Fruit fly (Drosophila melanogaster): ENCODE results near the gene Drak.

The Drak gene

DNA sequence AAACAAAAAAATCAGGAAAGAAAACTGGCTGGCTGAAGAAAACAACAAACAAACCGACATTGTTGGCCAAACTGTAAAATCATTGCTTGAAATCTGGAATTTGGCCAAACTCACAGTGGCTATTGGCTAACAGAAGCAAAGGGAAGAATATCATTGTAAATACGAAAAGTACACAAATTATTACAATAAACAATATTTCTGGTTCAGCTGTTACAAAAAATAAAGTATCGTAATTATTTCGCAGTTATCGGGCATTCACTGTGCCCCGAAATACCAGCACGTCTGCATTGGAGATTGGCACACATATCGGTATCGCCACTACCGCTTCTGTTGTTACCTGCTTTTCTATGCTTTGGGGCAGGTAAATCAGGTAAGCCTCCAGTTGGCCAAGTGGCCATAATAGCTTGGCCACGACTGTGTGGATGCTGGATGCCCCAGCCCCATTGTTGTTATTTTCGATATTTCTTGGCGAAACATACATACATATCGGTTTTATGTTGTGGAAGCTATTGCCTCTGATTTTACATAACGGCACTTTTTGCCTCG lies 41.8 kb upstream of the Drak start (continued):
- TF ChIP-seq inv (GFP tag; IDR thresholded peaks at IDR 0.05; ENCODE audit: partially characterized antibody) (no peak), CG13624 (GFP tag; optimal IDR thresholded peaks at IDR 0.05) (peak; percentile 54), nom (GFP tag; optimal IDR thresholded peaks at IDR 0.05) (no peak), CG34376 (GFP tag; optimal IDR thresholded peaks at IDR 0.05) (no peak), CG6854 (GFP tag; optimal IDR thresholded peaks at IDR 0.05) (no peak), Optix (GFP tag; IDR thresholded peaks at IDR 0.05) (0 out of 3 replicates have a peak, but pooled peaks have one; percentile 15), her (GFP tag; optimal IDR thresholded peaks at IDR 0.05) (peak; percentile 40), CG10543 (GFP tag; optimal IDR thresholded peaks at IDR 0.05) (no peak), vnd (GFP tag; IDR thresholded peaks at IDR 0.05; ENCODE audit: partially characterized antibody) (no peak), Ets65A (GFP tag) (peak; percentile 90), Opbp (GFP tag; IDR thresholded peaks at IDR 0.05; ENCODE audit: partially characterized antibody) (no peak), Mad (GFP tag; optimal IDR thresholded peaks at IDR 0.05) (no peak), CG12391 (tag; optimal IDR thresholded peaks at IDR 0.05) (peak; percentile 6), scrt (GFP tag; optimal IDR thresholded peaks at IDR 0.05) (no peak), trem (tag; optimal IDR thresholded peaks at IDR 0.05) (no peak), fd3F (GFP tag; optimal IDR thresholded peaks at IDR 0.05) (peak; percentile 46), hth (optimal IDR thresholded peaks at IDR 0.05) (no peak), CG10274 (GFP tag; optimal IDR thresholded peaks at IDR 0.05) (peak; percentile 9), CG12659 (GFP tag; optimal IDR thresholded peaks at IDR 0.05) (peak; percentile 31), Hey (tag; optimal IDR thresholded peaks at IDR 0.05) (no peak), CG17361 (GFP tag; IDR thresholded peaks at IDR 0.05) (no peak), otp (GFP tag; IDR thresholded peaks at IDR 0.05) (no peak), CG7556 (GFP tag; optimal IDR thresholded peaks at IDR 0.05) (no peak), ssp (GFP tag; IDR thresholded peaks at IDR 0.05) (no peak), CTCF (GFP tag; optimal IDR thresholded peaks at IDR 0.05) (no peak), Deaf1 (tag; optimal IDR thresholded peaks at IDR 0.05) (no peak), CG17568 (GFP tag; optimal IDR thresholded peaks at IDR 0.05) (no peak), Lhr (GFP tag; optimal IDR thresholded peaks at IDR 0.05) (no peak), CG12155 (GFP tag; optimal IDR thresholded peaks at IDR 0.05) (no peak), ATbp (GFP tag; optimal IDR thresholded peaks at IDR 0.05) (no peak), CG18011 (GFP tag; optimal IDR thresholded peaks at IDR 0.05) (no peak), CG14667 (GFP tag; IDR thresholded peaks at IDR 0.05) (peak; percentile 55), CkIIα-i1 (GFP tag; IDR thresholded peaks at IDR 0.05) (no peak), CG13894 (tag; optimal IDR thresholded peaks at IDR 0.05) (peak; percentile 12), Side (GFP tag; optimal IDR thresholded peaks at IDR 0.05) (no peak), z (GFP tag; IDR thresholded peaks at IDR 0.05) (no peak), dpn (GFP tag; optimal IDR thresholded peaks at IDR 0.05) (peak in 1 of 2 experiments; percentile 53), esg (GFP tag; conservative IDR thresholded peaks at IDR 0.05) (0 out of 2 replicates have a peak, but pooled peaks have one; percentile 10), ftz-f1 (GFP tag; optimal IDR thresholded peaks at IDR 0.05) (no peak), pzg (GFP tag; optimal IDR thresholded peaks at IDR 0.05) (no peak), sug (tag; optimal IDR thresholded peaks at IDR 0.05) (peak; percentile 24), CG11093 (GFP tag; IDR thresholded peaks at IDR 0.05) (no peak), sim (GFP tag; IDR thresholded peaks at IDR 0.05) (no peak), tap (tag; optimal IDR thresholded peaks at IDR 0.05) (peak; percentile 48), CG30020 (tag; optimal IDR thresholded peaks at IDR 0.05) (no peak), HmgZ (tag; optimal IDR thresholded peaks at IDR 0.05) (peak; percentile 17), CG4730 (GFP tag; IDR thresholded peaks at IDR 0.05) (0 out of 2 replicates have a peak, but pooled peaks have one; percentile 14), hb (GFP tag; IDR thresholded peaks at IDR 0.05; ENCODE audit: partially characterized antibody) (no peak), Camta (GFP tag; optimal IDR thresholded peaks at IDR 0.05) (no peak), kah (GFP tag; optimal IDR thresholded peaks at IDR 0.05) (peak; percentile 32), CG17385 (GFP tag; optimal IDR thresholded peaks at IDR 0.05) (peak; percentile 26)

All from whole organism, embryonic.